Fruit fly (Drosophila melanogaster): ENCODE measurements around the gene CG4098.
A peak's percentile ranks its signal among the peaks of the same experiment; 100 is the strongest.

Gene CG4098

DNA sequence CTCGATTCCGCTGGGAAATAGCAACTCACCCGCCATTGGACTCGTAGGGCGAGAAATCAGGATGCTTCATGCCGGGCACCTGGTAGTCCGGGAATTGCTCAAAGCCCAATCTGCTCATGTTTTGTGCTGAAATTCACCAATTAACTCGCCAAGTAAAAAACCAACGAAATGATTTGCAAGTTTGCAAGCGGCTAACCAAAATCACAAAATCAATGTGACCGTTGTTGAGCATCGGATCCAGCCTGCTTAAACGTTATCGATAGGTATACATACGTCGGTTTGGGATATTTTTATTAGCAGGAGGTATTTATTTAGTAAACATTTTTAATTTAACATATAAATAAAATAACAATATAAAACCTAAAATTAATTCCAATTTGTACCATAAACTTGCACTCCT, 1.1 kb upstream of the CG4098 start, which contains the start of gene Prosbeta6 (continued):
- no peak for TF ChIP-seq Ets97D (GFP tag; optimal IDR thresholded peaks at IDR 0.05)
- TF ChIP-seq CG1602 (GFP tag; optimal IDR thresholded peaks at IDR 0.05): no peak
- no peak for TF ChIP-seq Hr3 (GFP tag; optimal IDR thresholded peaks at IDR 0.05)
- TF ChIP-seq CG8359 (GFP tag; optimal IDR thresholded peaks at IDR 0.05; ENCODE audit: borderline replicate concordance): no peak
- TF ChIP-seq slp2 (GFP tag; optimal IDR thresholded peaks at IDR 0.05): no peak
- TF ChIP-seq NK7.1 (GFP tag; optimal IDR thresholded peaks at IDR 0.05): no peak
- peak; percentile 56 for TF ChIP-seq bigmax (GFP tag; optimal IDR thresholded peaks at IDR 0.05)
- TF ChIP-seq Hr39 (optimal IDR thresholded peaks at IDR 0.05): no peak
- TF ChIP-seq cwo (GFP tag; optimal IDR thresholded peaks at IDR 0.05): no peak
- peak; percentile 26 for TF ChIP-seq CG3995 (GFP tag; optimal IDR thresholded peaks at IDR 0.05)
- TF ChIP-seq CG17612 (GFP tag; IDR thresholded peaks at IDR 0.05): no peak
- TF ChIP-seq nau (GFP tag; optimal IDR thresholded peaks at IDR 0.05): no peak
- no peak for TF ChIP-seq cg (GFP tag; optimal IDR thresholded peaks at IDR 0.05)
- TF ChIP-seq CG1792 (GFP tag; optimal IDR thresholded peaks at IDR 0.05): no peak
- TF ChIP-seq CG31441 (GFP tag; IDR thresholded peaks at IDR 0.05): no peak
- no peak for TF ChIP-seq CG2199 (GFP tag; IDR thresholded peaks at IDR 0.05)
- TF ChIP-seq Scr (GFP tag; IDR thresholded peaks at IDR 0.05; ENCODE audit: partially characterized antibody): peak; percentile 59
- TF ChIP-seq phol (tag; optimal IDR thresholded peaks at IDR 0.05): no peak
- no peak for TF ChIP-seq repo (GFP tag; optimal IDR thresholded peaks at IDR 0.05)
- no peak for TF ChIP-seq chm (GFP tag; IDR thresholded peaks at IDR 0.05)
- TF ChIP-seq Dll (GFP tag; IDR thresholded peaks at IDR 0.05; ENCODE audit: partially characterized antibody): peak; percentile 56; the same call in 3 of the 4 replicates
- TF ChIP-seq CG42726 (GFP tag; IDR thresholded peaks at IDR 0.05; ENCODE audit: partially characterized antibody): no peak
- peak; percentile 55 for TF ChIP-seq trem (tag; optimal IDR thresholded peaks at IDR 0.05)
- TF ChIP-seq luna (GFP tag; optimal IDR thresholded peaks at IDR 0.05): no peak
- no peak for TF ChIP-seq fd64A (GFP tag; optimal IDR thresholded peaks at IDR 0.05)
- no peak for TF ChIP-seq CG3065 (GFP tag; optimal IDR thresholded peaks at IDR 0.05)
- peak; percentile 27 for TF ChIP-seq CG14710 (tag; optimal IDR thresholded peaks at IDR 0.05)
- peak; percentile 13 for TF ChIP-seq YL-1 (GFP tag; optimal IDR thresholded peaks at IDR 0.05)
- TF ChIP-seq ab (GFP tag; optimal IDR thresholded peaks at IDR 0.05): no peak
- TF ChIP-seq CG4617 (GFP tag; optimal IDR thresholded peaks at IDR 0.05; ENCODE audit: borderline replicate concordance): peak; percentile 29
- no peak for TF ChIP-seq slou (GFP tag; optimal IDR thresholded peaks at IDR 0.05)
- TF ChIP-seq CG17568 (GFP tag; optimal IDR thresholded peaks at IDR 0.05): no peak
- no peak for TF ChIP-seq esg (GFP tag; conservative IDR thresholded peaks at IDR 0.05)
- TF ChIP-seq CG13123 (GFP tag; optimal IDR thresholded peaks at IDR 0.05): no peak
- TF ChIP-seq CG13287 (GFP tag; IDR thresholded peaks at IDR 0.05; ENCODE audit: partially characterized antibody): peak; percentile 71
- no peak for TF ChIP-seq CG12942 (GFP tag; optimal IDR thresholded peaks at IDR 0.05)
- no peak for TF ChIP-seq tna (GFP tag; IDR thresholded peaks at IDR 0.05; ENCODE audit: partially characterized antibody)
- no peak for TF ChIP-seq Ptx1 (GFP tag; IDR thresholded peaks at IDR 0.05)
- no peak for TF ChIP-seq sens (GFP tag)
- peak; percentile 25 for TF ChIP-seq CG1603 (tag; optimal IDR thresholded peaks at IDR 0.05)
- no peak for TF ChIP-seq hb (GFP tag; IDR thresholded peaks at IDR 0.05; ENCODE audit: partially characterized antibody)
- TF ChIP-seq Sry-δ (GFP tag; optimal IDR thresholded peaks at IDR 0.05): peak; percentile 50
- peak; percentile 71 for TF ChIP-seq Dref (GFP tag; IDR thresholded peaks at IDR 0.05)
- TF ChIP-seq CG17802 (tag; optimal IDR thresholded peaks at IDR 0.05): no peak
- TF ChIP-seq lmd (GFP tag; IDR thresholded peaks at IDR 0.05): no peak
- peak; percentile 69 for TF ChIP-seq gfzf (GFP tag; optimal IDR thresholded peaks at IDR 0.05)
- no peak for TF ChIP-seq Xbp1 (GFP tag; optimal IDR thresholded peaks at IDR 0.05)
- TF ChIP-seq sqz (GFP tag; optimal IDR thresholded peaks at IDR 0.05): no peak
- no peak for TF ChIP-seq dm (GFP tag; optimal IDR thresholded peaks at IDR 0.05)
- no peak for TF ChIP-seq CG14050 (GFP tag; IDR thresholded peaks at IDR 0.05)
- no peak for TF ChIP-seq CkIIα-i1 (GFP tag; IDR thresholded peaks at IDR 0.05)
- TF ChIP-seq CG11696 (GFP tag; IDR thresholded peaks at IDR 0.05): no peak
